Fruit fly (Drosophila melanogaster): ENCODE data around the gene dyl.

- TF ChIP-seq pan (optimal IDR thresholded peaks at IDR 0.05) (no peak), usp (GFP tag; optimal IDR thresholded peaks at IDR 0.05) (no peak), EcR (GFP tag; optimal IDR thresholded peaks at IDR 0.05) (no peak)
Observed at dm6 chr3L:4252862-4253610, 54.5 kb downstream of the dyl start.

All from whole organism.